Worm (Caenorhabditis elegans) whole organism, L1 larva: Measurements from ENCODE around the gene slc-28.1.

Source experiments
- C04F5.9 ChIP-seq: sonication (generic microtip); optimal IDR thresholded peaks from 2 replicates; lab custom pipeline; 2016; ENCODE audit warnings: missing genetic modification characterization, missing compliant biosample characterization
- C16A3.4 ChIP-seq: fragments of 150-350 bp; optimal IDR thresholded peaks from 2 replicates; lab custom pipeline; 2014; ENCODE audit warnings: missing biosample characterization, missing genetic modification characterization
- Y116A8C.19 ChIP-seq: sonication (generic microtip); optimal IDR thresholded peaks from 2 replicates; lab custom pipeline; 2016; ENCODE audit warnings: missing compliant biosample characterization, missing genetic modification characterization, borderline replicate concordance
- ama-1 ChIP-seq: fragments of 150-350 bp; optimal IDR thresholded peaks from 2 replicates; lab custom pipeline; 2014
- blmp-1 ChIP-seq: fragments of 150-350 bp; optimal IDR thresholded peaks from 2 replicates; lab custom pipeline; 2014; ENCODE audit warnings: missing biosample characterization, missing genetic modification characterization
- ceh-63 ChIP-seq: fragments of 200-800 bp; sonication (Bioruptor generic); optimal IDR thresholded peaks from 2 replicates; lab custom pipeline; 2018; ENCODE audit warnings: mild to moderate bottlenecking, missing genetic modification characterization, missing compliant biosample characterization
- ceh-88 ChIP-seq: fragments of 200-800 bp; sonication (Bioruptor generic); IDR thresholded peaks from 2 replicates; pipeline ENCODE4 v1.3.6; 2022; ENCODE audit warnings: missing genetic modification characterization, missing compliant biosample characterization
- ceh-90 ChIP-seq: sonication (generic microtip); optimal IDR thresholded peaks from 2 replicates; lab custom pipeline; 2016; ENCODE audit warnings: missing genetic modification characterization, missing compliant biosample characterization
- dpl-1 ChIP-seq, 3 experiments: fragments of 150-350 bp in 2 of 3; sonication (generic microtip) in 1 of 3; optimal IDR thresholded peaks; 2 replicates each; lab custom pipeline; 2014 to 2017; ENCODE audit warnings: missing biosample characterization in 3 of 3, missing genetic modification characterization in 3 of 3, missing genetic modification reagents in 3 of 3
- efl-1 ChIP-seq, 4 experiments: fragments of 150-350 bp; optimal IDR thresholded peaks in 3 of 4; peaks in 1 of 4; 1 replicate in 1 of 4; 2 replicates in 3 of 4; lab custom pipeline; 2014; ENCODE audit warnings: missing biosample characterization in 2 of 4, missing genetic modification characterization in 2 of 4, missing genetic modification reagents in 2 of 4
- efl-3 ChIP-seq: fragments of 200-800 bp; sonication (Bioruptor generic); optimal IDR thresholded peaks from 2 replicates; lab custom pipeline; 2018; ENCODE audit warnings: mild to moderate bottlenecking, missing genetic modification characterization, missing compliant biosample characterization
- egl-27 ChIP-seq, 2 experiments: fragments of 150-350 bp in 1 of 2; sonication (generic microtip); optimal IDR thresholded peaks; 3 replicates each; lab custom pipeline; 2017 to 2018; ENCODE audit warnings: missing biosample characterization in 2 of 2, missing genetic modification characterization in 2 of 2, missing genetic modification reagents in 2 of 2
- elt-2 ChIP-seq: sonication (generic microtip); optimal IDR thresholded peaks from 2 replicates; lab custom pipeline; 2016; ENCODE audit warnings: missing genetic modification characterization, mild to moderate bottlenecking, inconsistent platforms, missing compliant biosample characterization, missing genetic modification reagents
- ets-5 ChIP-seq: fragments of 200-800 bp; sonication (Bioruptor generic); IDR thresholded peaks from 2 replicates; pipeline ENCODE4 v1.3.6; 2022; ENCODE audit warnings: missing genetic modification characterization, missing compliant biosample characterization
- fkh-4 ChIP-seq: sonication (generic microtip); optimal IDR thresholded peaks from 2 replicates; lab custom pipeline; 2016; ENCODE audit warnings: missing compliant biosample characterization, missing genetic modification characterization, borderline replicate concordance
- fos-1 ChIP-seq: fragments of 150-350 bp; optimal IDR thresholded peaks from 2 replicates; lab custom pipeline; 2014; ENCODE audit warnings: missing biosample characterization, missing genetic modification characterization
- irx-1 ChIP-seq: sonication (generic microtip); optimal IDR thresholded peaks from 2 replicates; lab custom pipeline; 2016; ENCODE audit warnings: missing genetic modification characterization, missing compliant biosample characterization
- lin-35 ChIP-seq, 2 experiments: fragments of 150-350 bp; optimal IDR thresholded peaks; 2 replicates each; lab custom pipeline; 2014; ENCODE audit warnings: missing biosample characterization in 2 of 2, missing genetic modification characterization in 2 of 2, missing genetic modification reagents in 2 of 2
- lin-39 ChIP-seq: fragments of 150-350 bp; optimal IDR thresholded peaks from 2 replicates; lab custom pipeline; 2014; ENCODE audit warnings: missing biosample characterization, missing genetic modification reagents, missing genetic modification characterization
- lsy-2 ChIP-seq, 2 experiments: fragments of 150-350 bp; optimal IDR thresholded peaks; 2 replicates each; lab custom pipeline; 2014; ENCODE audit warnings: missing biosample characterization in 2 of 2, missing genetic modification characterization in 2 of 2
- mef-2 ChIP-seq: fragments of 150-350 bp; optimal IDR thresholded peaks from 2 replicates; lab custom pipeline; 2014; ENCODE audit warnings: missing biosample characterization, missing genetic modification characterization
- mep-1 ChIP-seq: fragments of 150-350 bp; optimal IDR thresholded peaks from 2 replicates; lab custom pipeline; 2014; ENCODE audit warnings: missing biosample characterization, missing genetic modification characterization
- nhr-12 ChIP-seq: sonication (generic microtip); optimal IDR thresholded peaks from 2 replicates; lab custom pipeline; 2017; ENCODE audit warnings: missing biosample characterization, missing genetic modification characterization
- nhr-19 ChIP-seq: fragments of 200-800 bp; sonication (Bioruptor generic); conservative IDR thresholded peaks from 2 replicates; pipeline ENCODE4 v1.3.6; 2022; ENCODE audit warnings: missing genetic modification characterization, missing compliant biosample characterization
- nhr-20 ChIP-seq: sonication (generic microtip); optimal IDR thresholded peaks from 2 replicates; lab custom pipeline; 2016; ENCODE audit warnings: mild to moderate bottlenecking, missing genetic modification characterization, missing compliant biosample characterization
- nhr-28 ChIP-seq: fragments of 150-350 bp; optimal IDR thresholded peaks from 2 replicates; lab custom pipeline; 2014; ENCODE audit warnings: missing biosample characterization, missing genetic modification characterization
- nhr-84 ChIP-seq: sonication (generic microtip); optimal IDR thresholded peaks from 2 replicates; lab custom pipeline; 2017; ENCODE audit warnings: missing biosample characterization, missing genetic modification characterization
- nhr-85 ChIP-seq: sonication (generic microtip); peaks from one replicate; lab custom pipeline; 2016; ENCODE audit warnings: missing genetic modification characterization, inconsistent platforms, missing compliant biosample characterization
- nhr-90 ChIP-seq: sonication (generic microtip); optimal IDR thresholded peaks from 2 replicates; lab custom pipeline; 2016; ENCODE audit warnings: mild to moderate bottlenecking, missing genetic modification characterization, missing compliant biosample characterization; ENCODE audit not compliant: poor library complexity
- pag-3 ChIP-seq: sonication (generic microtip); optimal IDR thresholded peaks from 2 replicates; lab custom pipeline; 2017; ENCODE audit warnings: missing genetic modification characterization, mild to moderate bottlenecking, missing compliant biosample characterization, antibody characterized with exemption, borderline replicate concordance; ENCODE audit not compliant: insufficient read depth
- pax-3 ChIP-seq: fragments of 200-800 bp; sonication (Bioruptor generic); optimal IDR thresholded peaks from 2 replicates; lab custom pipeline; 2018; ENCODE audit warnings: mild to moderate bottlenecking, missing genetic modification characterization, moderate library complexity, missing compliant biosample characterization
- pqm-1 ChIP-seq: sonication (generic microtip); optimal IDR thresholded peaks from 3 replicates; lab custom pipeline; 2017; ENCODE audit warnings: missing biosample characterization, missing genetic modification characterization
- rnt-1 ChIP-seq: sonication (generic microtip); optimal IDR thresholded peaks from 2 replicates; lab custom pipeline; 2016; ENCODE audit warnings: mild to moderate bottlenecking, missing genetic modification characterization, moderate library complexity, missing compliant biosample characterization
- skn-1 ChIP-seq: fragments of 150-350 bp; optimal IDR thresholded peaks from 2 replicates; lab custom pipeline; 2014; ENCODE audit warnings: missing biosample characterization, missing genetic modification characterization
- sox-4 ChIP-seq: sonication (generic microtip); optimal IDR thresholded peaks from 2 replicates; lab custom pipeline; 2016; ENCODE audit warnings: missing genetic modification characterization, missing compliant biosample characterization
- sptf-1 ChIP-seq: fragments of 150-350 bp; optimal IDR thresholded peaks from 2 replicates; lab custom pipeline; 2014; ENCODE audit warnings: missing biosample characterization, missing genetic modification characterization
- swsn-7 ChIP-seq: sonication (generic microtip); optimal IDR thresholded peaks from 2 replicates; lab custom pipeline; 2016; ENCODE audit warnings: missing genetic modification characterization, missing compliant biosample characterization
- tbx-2 ChIP-seq: sonication (generic microtip); optimal IDR thresholded peaks from 2 replicates; lab custom pipeline; 2016; ENCODE audit warnings: missing genetic modification characterization, missing compliant biosample characterization
- tlp-1 ChIP-seq: fragments of 150-350 bp; optimal IDR thresholded peaks from 2 replicates; lab custom pipeline; 2014; ENCODE audit warnings: missing biosample characterization, missing genetic modification characterization
- unc-30 ChIP-seq: sonication (generic microtip); optimal IDR thresholded peaks from 2 replicates; lab custom pipeline; 2017; ENCODE audit warnings: missing biosample characterization, missing genetic modification characterization
- unc-62 ChIP-seq: fragments of 150-350 bp; optimal IDR thresholded peaks from 2 replicates; lab custom pipeline; 2014; ENCODE audit warnings: missing biosample characterization, missing genetic modification reagents, missing genetic modification characterization
- zag-1 ChIP-seq: fragments of 150-350 bp; optimal IDR thresholded peaks from 2 replicates; lab custom pipeline; 2014; ENCODE audit warnings: missing biosample characterization, missing genetic modification characterization
- zip-4 ChIP-seq: fragments of 200-800 bp; sonication (Bioruptor generic); optimal IDR thresholded peaks from 2 replicates; lab custom pipeline; 2018; ENCODE audit warnings: mild to moderate bottlenecking, missing genetic modification characterization, moderate library complexity, missing compliant biosample characterization

The slc-28.1 gene

DNA sequence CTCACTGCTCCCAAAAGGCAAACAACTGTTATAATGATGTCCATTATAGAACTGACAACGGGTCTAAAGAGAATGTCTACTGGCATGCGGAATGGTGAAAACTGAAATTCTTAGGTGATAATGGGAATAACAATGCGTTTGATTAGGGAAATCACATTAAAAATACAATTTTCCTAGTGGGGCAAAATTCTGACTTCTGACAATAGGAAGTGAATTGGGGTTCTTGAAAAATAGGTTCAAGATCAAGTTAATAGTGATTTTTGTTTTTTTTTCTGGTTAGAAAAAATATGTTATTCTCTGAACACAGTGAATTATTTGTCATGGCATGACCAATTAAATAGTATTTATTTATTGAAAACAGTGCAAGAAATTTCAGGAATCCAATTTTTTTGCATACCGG, 23.2 kb downstream of the slc-28.1 start, which contains the start of gene srbc-32:
Gene srbc-32, minus strand, starts transcription at position 101 of the 400 bp plus-strand sequence.
- TF ChIP-seq tbx-2 = no peak
- no peak for TF ChIP-seq unc-62 (GFP tag; lab: Kevin White, UChicago)
- TF ChIP-seq ets-5 (GFP tag; lab: Robert Waterston, UW) = no peak
- no peak for TF ChIP-seq swsn-7
- no peak for TF ChIP-seq mef-2 (tag; lab: Kevin White, UChicago)
- no peak for TF ChIP-seq C04F5.9 (tag; lab: Kevin White, UChicago)
- no peak for TF ChIP-seq sptf-1 (tag; lab: Kevin White, UChicago)
- no peak for TF ChIP-seq zag-1
- TF ChIP-seq fkh-4 (tag; lab: Kevin White, UChicago) = no peak
- TF ChIP-seq ama-1 (lab: Kevin White, UChicago) = no peak

- TF ChIP-seq egl-27 (tag; optimal IDR thresholded peaks at IDR 0.05; lab: Kevin White, UChicago) (no peak), irx-1 (no peak), nhr-28 (tag; lab: Kevin White, UChicago) (no peak), pag-3 (tag; lab: Kevin White, UChicago) (no peak), nhr-19 (GFP tag; lab: Robert Waterston, UW) (no peak), ceh-88 (GFP tag; lab: Robert Waterston, UW) (no peak), nhr-12 (tag; lab: Kevin White, UChicago) (no peak), unc-30 (tag; lab: Kevin White, UChicago) (no peak), ceh-63 (GFP tag; lab: Kevin White, UChicago) (no peak)
Measured at ce11 chrV:3490435-3490834, 26.8 kb downstream of the slc-28.1 start, which contains the start of gene srbc-36. Gene srbc-36 (minus strand): TSS chrV:3490535.

DNA sequence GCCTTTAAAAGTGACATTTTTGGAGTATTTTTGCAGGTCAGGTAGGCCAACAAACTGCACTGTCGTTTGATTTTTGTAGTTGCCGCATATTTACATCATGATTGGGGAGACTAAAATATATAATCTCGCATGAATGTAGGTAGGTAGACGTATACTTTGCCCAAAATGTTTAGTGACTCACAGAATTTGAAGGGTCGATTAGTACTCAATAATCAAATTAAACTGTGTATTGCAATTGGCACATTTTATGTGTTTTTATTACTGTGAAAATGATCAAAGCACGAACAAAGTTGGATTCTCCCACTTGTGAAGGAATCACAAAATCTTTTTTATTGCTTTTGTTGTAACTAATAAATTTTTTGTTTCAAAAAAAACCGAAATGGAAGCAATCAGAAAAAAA, 33.3 kb downstream of the slc-28.1 start, which contains the start of gene C07G3.15:
Gene C07G3.15, minus strand, starts transcription at position 101 of the 400 bp plus-strand sequence.
- TF ChIP-seq pag-3 (tag; lab: Kevin White, UChicago) = no peak
- TF ChIP-seq efl-1 (optimal IDR thresholded peaks at IDR 0.05; lab: Kevin White, UChicago) = no peak
- no peak for TF ChIP-seq efl-1 (GFP tag; optimal IDR thresholded peaks at IDR 0.05 in 1 of 2; lab: Kevin White, UChicago)
- TF ChIP-seq fos-1 (tag; lab: Kevin White, UChicago) = no peak
- TF ChIP-seq ets-5 (GFP tag; lab: Robert Waterston, UW) = no peak
- TF ChIP-seq sox-4 (tag; lab: Kevin White, UChicago) = no peak
- no peak for TF ChIP-seq swsn-7
- no peak for TF ChIP-seq lin-39 (tag; lab: Kevin White, UChicago)
- TF ChIP-seq, all 84 proteins: peak for 0

DNA sequence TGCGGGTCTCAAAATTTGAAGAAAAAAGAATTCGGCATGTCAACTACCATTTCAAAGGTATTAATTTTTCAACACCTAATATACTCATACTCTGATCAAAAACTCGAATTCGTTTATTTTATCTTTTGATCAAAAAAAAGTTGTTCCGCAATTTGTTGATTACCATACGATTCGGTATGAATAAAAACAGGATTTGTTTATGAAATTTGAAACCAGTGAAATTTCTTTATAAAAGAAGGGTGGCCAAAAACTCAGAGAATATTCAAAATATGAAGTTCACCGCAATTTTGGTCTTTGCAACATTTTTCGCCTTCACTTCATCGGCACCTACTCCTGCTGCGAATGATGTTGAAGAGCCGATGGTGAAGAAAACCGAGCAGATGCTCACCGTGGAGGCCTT, 38.4 kb downstream of the slc-28.1 start, which contains the start of the genes C07G3.8 and C07G3.10:
Gene C07G3.8, minus strand, starts transcription at position 101 of the 400 bp plus-strand sequence.
Gene C07G3.10, plus strand, starts transcription at position 270 of the 400 bp plus-strand sequence.
- TF ChIP-seq sptf-1 (tag; lab: Kevin White, UChicago) (no peak), rnt-1 (tag; lab: Kevin White, UChicago) (no peak), zip-4 (no peak), fkh-4 (tag; lab: Kevin White, UChicago) (no peak), pag-3 (tag; lab: Kevin White, UChicago) (no peak), lin-39 (tag; lab: Kevin White, UChicago) (no peak), pax-3 (no peak), sox-4 (tag; lab: Kevin White, UChicago) (no peak), unc-62 (GFP tag; lab: Kevin White, UChicago) (no peak), swsn-7 (no peak), C16A3.4 (tag; lab: Kevin White, UChicago) (no peak), efl-3 (no peak), ceh-63 (GFP tag; lab: Kevin White, UChicago) (no peak), ceh-90 (no peak), mef-2 (tag; lab: Kevin White, UChicago) (no peak)

DNA sequence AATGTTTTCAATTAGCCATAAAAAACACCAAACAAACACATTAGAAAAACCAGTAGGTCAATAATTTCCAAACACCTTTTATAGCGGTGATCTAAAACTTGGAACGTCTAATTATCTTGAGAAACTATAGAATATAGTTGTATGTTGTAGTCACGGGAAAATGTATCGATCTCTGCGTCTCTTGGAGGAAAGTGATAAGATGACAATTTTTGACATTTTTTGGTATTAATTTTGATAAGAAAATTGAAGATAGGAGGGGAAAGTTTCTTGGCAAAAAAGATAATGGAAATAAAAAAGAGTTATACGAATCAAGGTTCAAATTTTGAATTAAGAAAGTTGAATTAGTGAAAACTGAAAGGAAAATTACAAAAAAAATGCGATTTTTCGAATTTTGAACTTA, 42.1 kb downstream of the slc-28.1 start:
- TF ChIP-seq lsy-2 (tag; optimal IDR thresholded peaks at IDR 0.05; lab: Kevin White, UChicago) (no peak), Y116A8C.19 (tag; lab: Kevin White, UChicago) (no peak), pqm-1 (peak; percentile 47), skn-1 (tag; lab: Kevin White, UChicago) (peak; percentile 40), mep-1 (tag; lab: Kevin White, UChicago) (peak; percentile 0), nhr-85 (tag; lab: Kevin White, UChicago) (peak; percentile 74), pax-3 (no peak), nhr-90 (peak; percentile 28), elt-2 (peak; percentile 91), nhr-19 (GFP tag; lab: Robert Waterston, UW) (no peak), dpl-1 (GFP tag; optimal IDR thresholded peaks at IDR 0.05; lab: Kevin White, UChicago) (peak in 1 of 3 experiments; percentile 17), lin-35 (GFP tag; optimal IDR thresholded peaks at IDR 0.05; lab: Kevin White, UChicago) (peak in 1 of 2 experiments; percentile 28), tlp-1 (tag; lab: Kevin White, UChicago) (peak; percentile 48), blmp-1 (tag; lab: Kevin White, UChicago) (peak; percentile 86), nhr-20 (tag; lab: Kevin White, UChicago) (peak; percentile 84), nhr-84 (tag; lab: Kevin White, UChicago) (no peak), nhr-28 (tag; lab: Kevin White, UChicago) (no peak)
